Worm (Caenorhabditis elegans) whole organism, mixed stage, embryonic: ENCODE data around the gene F15H10.7.

Experiments
- ces-1 ChIP-seq: fragments of 150-350 bp; optimal IDR thresholded peaks from 2 replicates; lab custom pipeline; 2014; ENCODE audit warnings: missing biosample characterization, missing genetic modification reagents, missing genetic modification characterization
- elt-3 ChIP-seq: fragments of 150-350 bp; optimal IDR thresholded peaks from 2 replicates; lab custom pipeline; 2014; ENCODE audit warnings: missing biosample characterization, missing genetic modification characterization
- nhr-12 ChIP-seq: fragments of 150-350 bp; optimal IDR thresholded peaks from 2 replicates; lab custom pipeline; 2014; ENCODE audit warnings: missing biosample characterization, missing genetic modification characterization
- sem-2 ChIP-seq: fragments of 200-800 bp; sonication (Bioruptor generic); optimal IDR thresholded peaks from 2 replicates; lab custom pipeline; 2018; ENCODE audit warnings: mild to moderate bottlenecking, missing genetic modification characterization, missing compliant biosample characterization
- unc-62 ChIP-seq: fragments of 150-350 bp; optimal IDR thresholded peaks from 2 replicates; lab custom pipeline; 2014; ENCODE audit warnings: missing biosample characterization, missing genetic modification reagents, missing genetic modification characterization

ce11 chrV:10381726-10382125 is 24.5 kb downstream of the F15H10.7 start, which contains the start of gene abu-1:
- TF ChIP-seq sem-2, result no peak
- TF ChIP-seq ces-1 (GFP tag; lab: Kevin White, UChicago), result no peak
- no peak for TF ChIP-seq unc-62 (GFP tag; lab: Kevin White, UChicago)
- no peak for TF ChIP-seq elt-3 (tag; lab: Kevin White, UChicago)
- TF ChIP-seq nhr-12, result no peak
